Fruit fly (Drosophila melanogaster): ENCODE data around the gene Smr.

Smr gene

dm6 chrX:12670530-12671285, 71.7 kb downstream of the Smr start (continued):
- TF ChIP-seq chm (GFP tag; IDR thresholded peaks at IDR 0.05) (no peak), C15 (GFP tag; IDR thresholded peaks at IDR 0.05) (no peak), maf-S (GFP tag; optimal IDR thresholded peaks at IDR 0.05) (no peak), CG15514 (GFP tag; optimal IDR thresholded peaks at IDR 0.05) (no peak), fu2 (GFP tag; optimal IDR thresholded peaks at IDR 0.05) (no peak), kni (GFP tag; optimal IDR thresholded peaks at IDR 0.05) (peak; percentile 62), phol (tag; optimal IDR thresholded peaks at IDR 0.05) (no peak), pfk (GFP tag; optimal IDR thresholded peaks at IDR 0.05) (peak; percentile 87), toy (GFP tag; IDR thresholded peaks at IDR 0.05) (no peak), NFAT (GFP tag; IDR thresholded peaks at IDR 0.05) (no peak), CG14441 (GFP tag; IDR thresholded peaks at IDR 0.05) (no peak), Rfx (GFP tag; IDR thresholded peaks at IDR 0.05) (no peak), CG33213 (GFP tag; optimal IDR thresholded peaks at IDR 0.05) (no peak)

dm6 chrX:12669659-12670488, 72.5 kb downstream of the Smr start:
- TF ChIP-seq Chrac-16 (GFP tag; optimal IDR thresholded peaks at IDR 0.05) (peak; percentile 67), slp2 (GFP tag; optimal IDR thresholded peaks at IDR 0.05) (peak; percentile 26), CG14860 (GFP tag; IDR thresholded peaks at IDR 0.05; ENCODE audit: partially characterized antibody) (no peak), CG14441 (GFP tag; IDR thresholded peaks at IDR 0.05) (peak; percentile 78), chif (GFP tag; optimal IDR thresholded peaks at IDR 0.05) (peak; percentile 31 to 64), prd (optimal IDR thresholded peaks at IDR 0.05) (no peak), prd (GFP tag; IDR thresholded peaks at IDR 0.05) (peak; percentile 81), CG7372 (GFP tag; IDR thresholded peaks at IDR 0.05) (peak; percentile 48; the same call in 1 of the 2 replicates), Eip74EF (GFP tag; optimal IDR thresholded peaks at IDR 0.05) (peak in 1 of 2 experiments; percentile 51), CG11695 (GFP tag; IDR thresholded peaks at IDR 0.05) (peak; percentile 51; the same call in 1 of the 3 replicates), Hand (GFP tag; optimal IDR thresholded peaks at IDR 0.05) (peak; percentile 58), CG3163 (GFP tag; optimal IDR thresholded peaks at IDR 0.05) (peak; percentile 28), CG3065 (GFP tag; optimal IDR thresholded peaks at IDR 0.05) (no peak), CG10366 (GFP tag; IDR thresholded peaks at IDR 0.05) (peak; percentile 79), disco-r (GFP tag; optimal IDR thresholded peaks at IDR 0.05) (peak; percentile 29), CG18619 (GFP tag; optimal IDR thresholded peaks at IDR 0.05) (peak; percentile 44), oc (tag; optimal IDR thresholded peaks at IDR 0.05) (peak; percentile 5), CG31224 (GFP tag; IDR thresholded peaks at IDR 0.05) (0 out of 2 replicates have a peak, but pooled peaks have one; percentile 39), grn (GFP tag; optimal IDR thresholded peaks at IDR 0.05) (no peak), Hsf (GFP tag; optimal IDR thresholded peaks at IDR 0.05) (peak; percentile 70), CG16779 (GFP tag; IDR thresholded peaks at IDR 0.05) (0 out of 2 replicates have a peak, but pooled peaks have one; percentile 25), danr (GFP tag; IDR thresholded peaks at IDR 0.05) (no peak), Rx (GFP tag; IDR thresholded peaks at IDR 0.05) (0 out of 2 replicates have a peak, but pooled peaks have one; percentile 32), dmrt99B (tag; optimal IDR thresholded peaks at IDR 0.05) (peak; percentile 65), onecut (GFP tag; IDR thresholded peaks at IDR 0.05) (peak; percentile 37; the same call in 1 of the 2 replicates), CG43689 (GFP tag; IDR thresholded peaks at IDR 0.05) (no peak; the same call in 1 of the 2 replicates), gt (GFP tag; IDR thresholded peaks at IDR 0.05) (peak; percentile 36; the same call in 1 of the 2 replicates), CoRest (tag; optimal IDR thresholded peaks at IDR 0.05) (peak; percentile 77), phol (tag; optimal IDR thresholded peaks at IDR 0.05) (peak; percentile 54), CG7839 (tag; optimal IDR thresholded peaks at IDR 0.05) (peak; percentile 80), crp (GFP tag; optimal IDR thresholded peaks at IDR 0.05) (no peak), CG15514 (GFP tag; optimal IDR thresholded peaks at IDR 0.05) (peak; percentile 48), ranshi (GFP tag; IDR thresholded peaks at IDR 0.05) (peak; percentile 57; the same call in 1 of the 2 replicates), NC2β (GFP tag; optimal IDR thresholded peaks at IDR 0.05) (peak; percentile 32), CG18764 (GFP tag; optimal IDR thresholded peaks at IDR 0.05) (peak; percentile 22), Six4 (GFP tag; optimal IDR thresholded peaks at IDR 0.05) (peak; percentile 9)
